Fruit fly (Drosophila melanogaster): ENCODE measurements around the gene CG17834.

dm6 chr2L:8480825-8481224, 48.1 kb upstream of the CG17834 start:
- TF ChIP-seq CG8478 (optimal IDR thresholded peaks at IDR 0.05) (no peak), Dll (optimal IDR thresholded peaks at IDR 0.05) (no peak), psq (optimal IDR thresholded peaks at IDR 0.05) (no peak), pan (optimal IDR thresholded peaks at IDR 0.05) (no peak), usp (GFP tag; optimal IDR thresholded peaks at IDR 0.05) (no peak), EcR (GFP tag; optimal IDR thresholded peaks at IDR 0.05) (no peak)

All from whole organism.